Worm (Caenorhabditis elegans): ENCODE data around the gene F52H2.3.

The F52H2.3 gene

ce11 chrX:2541003-2541521 is at the start of gene F52H2.3:
TSS of gene F52H2.3 (minus strand) at chrX:2541053.
- 0 out of 2 replicates have a peak, but pooled peaks have one; percentile 46 for TF ChIP-seq nfyb-1 (GFP tag; IDR thresholded peaks at IDR 0.05)
- TF ChIP-seq nhr-80 (tag; optimal IDR thresholded peaks at IDR 0.05): peak; percentile 87
- TF ChIP-seq cebp-1 (GFP tag; IDR thresholded peaks at IDR 0.05): no peak
- peak; percentile 16 for TF ChIP-seq cebp-1 (tag; optimal IDR thresholded peaks at IDR 0.05)
- TF ChIP-seq atf-7 (tag; optimal IDR thresholded peaks at IDR 0.05): peak; percentile 17
- no peak for TF ChIP-seq chd-7 (tag; optimal IDR thresholded peaks at IDR 0.05)

ce11 chrX:2590023-2590422 is 49.2 kb upstream of the F52H2.3 start:
- no peak for TF ChIP-seq hlh-26 (GFP tag; conservative IDR thresholded peaks at IDR 0.05)
- no peak for TF ChIP-seq lin-35 (GFP tag; optimal IDR thresholded peaks at IDR 0.05)
- TF ChIP-seq ztf-28 (GFP tag; IDR thresholded peaks at IDR 0.05): no peak
- TF ChIP-seq ztf-18 (tag; optimal IDR thresholded peaks at IDR 0.05): no peak
- no peak for TF ChIP-seq F10E7.11 (tag; optimal IDR thresholded peaks at IDR 0.05)
- TF ChIP-seq ceh-100 (GFP tag; IDR thresholded peaks at IDR 0.05): no peak
- no peak for TF ChIP-seq F37B4.10 (GFP tag; IDR thresholded peaks at IDR 0.05)
- TF ChIP-seq unc-130 (GFP tag; optimal IDR thresholded peaks at IDR 0.05): no peak
- TF ChIP-seq pha-4 (tag; optimal IDR thresholded peaks at IDR 0.05): no peak

DNA sequence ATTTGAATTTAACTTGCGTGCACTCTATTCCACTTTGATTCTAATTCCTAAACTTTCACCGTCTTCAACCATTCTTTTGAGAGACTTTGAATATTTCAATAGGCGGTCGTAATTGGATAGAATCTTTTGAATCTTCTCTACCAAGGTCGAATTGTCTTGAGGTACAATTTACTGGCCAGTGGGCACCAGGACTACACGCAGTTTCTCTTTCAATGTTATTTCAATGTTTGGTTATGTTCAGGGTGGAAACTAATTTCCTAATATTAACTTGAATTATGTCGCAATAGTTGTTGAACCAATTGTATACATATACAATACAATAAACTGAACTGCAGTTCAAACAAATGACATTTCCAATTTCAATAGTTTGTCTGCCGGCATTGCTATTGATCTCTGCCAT is 47.2 kb upstream of the F52H2.3 start:
- TF ChIP-seq akir-1 (GFP tag; optimal IDR thresholded peaks at IDR 0.05): no peak
- TF ChIP-seq die-1 (tag; optimal IDR thresholded peaks at IDR 0.05): no peak
- no peak for TF ChIP-seq gei-17 (GFP tag; optimal IDR thresholded peaks at IDR 0.05)

- no peak for TF ChIP-seq F37B4.10 (GFP tag; IDR thresholded peaks at IDR 0.05)
Measured at ce11 chrX:2585655-2586054, 44.8 kb upstream of the F52H2.3 start, which contains the start of gene H01M10.2. TSS of gene H01M10.2 (minus strand) at chrX:2585755.

DNA sequence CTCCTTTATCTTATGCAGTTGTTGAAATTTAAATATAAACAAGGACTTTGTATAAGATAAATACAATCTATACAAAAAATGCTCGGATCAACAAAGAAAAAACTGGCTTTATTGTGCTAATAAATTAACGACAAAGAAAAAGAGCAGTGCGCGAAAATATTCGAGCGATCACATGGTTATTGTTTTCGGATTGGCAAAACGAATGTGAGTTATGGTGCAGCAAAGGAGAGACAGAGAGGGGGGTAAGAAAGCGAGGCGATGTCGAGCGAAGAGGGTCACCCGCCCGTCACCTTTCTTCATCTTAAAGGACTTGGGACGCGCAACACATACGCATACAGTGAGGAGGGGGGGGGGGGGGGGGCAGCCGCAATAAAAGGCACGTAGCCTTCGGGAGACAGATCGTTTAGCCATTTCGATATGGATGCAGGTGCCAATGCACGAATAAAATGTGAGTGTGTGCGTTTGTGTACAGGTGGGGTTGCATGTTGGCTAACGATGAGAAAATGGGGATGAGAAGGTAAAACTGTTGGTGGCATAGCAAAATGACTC is 42.4 kb upstream of the F52H2.3 start:
- no peak for TF ChIP-seq dox-1 (GFP tag; IDR thresholded peaks at IDR 0.05)
- TF ChIP-seq zfh-2 (GFP tag; conservative IDR thresholded peaks at IDR 0.05): no peak
- no peak for TF ChIP-seq lag-1 (GFP tag; IDR thresholded peaks at IDR 0.05)
- peak; percentile 18; the same call in 1 of the 2 replicates for TF ChIP-seq egrh-3 (GFP tag; IDR thresholded peaks at IDR 0.05)
- TF ChIP-seq ztf-25 (GFP tag; IDR thresholded peaks at IDR 0.05): 0 out of 2 replicates have a peak, but pooled peaks have one; percentile 26

DNA sequence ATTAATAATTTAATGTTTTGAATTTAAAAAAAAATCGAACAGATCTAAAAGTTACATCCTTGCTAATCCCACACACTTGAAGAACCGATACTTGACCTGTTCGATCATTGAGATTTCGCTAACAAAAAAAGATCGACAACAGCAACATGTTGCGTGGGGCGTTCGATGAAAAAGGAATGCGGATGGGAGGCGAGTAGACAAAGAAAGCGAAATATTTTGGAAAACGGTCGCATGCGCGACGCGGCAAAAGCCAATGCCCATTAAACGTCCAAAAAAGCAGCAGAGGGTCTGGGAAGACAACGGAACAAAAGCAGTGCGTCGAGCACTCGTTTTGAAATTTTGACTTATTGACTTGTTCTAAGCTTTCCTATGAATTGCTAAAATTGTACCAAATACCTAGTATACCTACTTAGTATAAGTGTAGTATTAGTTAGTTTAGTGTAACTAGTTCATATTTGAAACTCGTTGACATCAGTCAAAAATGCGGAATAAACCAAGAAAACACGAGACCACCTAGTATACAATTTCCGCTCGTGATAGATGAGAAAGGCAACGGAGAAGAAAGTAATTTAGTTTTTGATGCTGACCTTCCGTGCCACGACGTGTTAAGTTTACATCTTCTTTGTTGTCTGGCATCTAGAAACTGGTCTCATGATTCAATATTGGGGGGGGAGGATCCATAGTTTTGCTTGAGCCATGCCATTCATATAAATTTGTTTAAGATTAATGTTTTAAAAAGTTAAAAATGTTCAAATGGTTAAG is 41.2 kb upstream of the F52H2.3 start:
- no peak for TF ChIP-seq unc-62 (GFP tag; optimal IDR thresholded peaks at IDR 0.05)
- no peak for TF ChIP-seq F49E8.2 (tag; optimal IDR thresholded peaks at IDR 0.05; ENCODE audit: insufficient read depth)
- TF ChIP-seq ceh-58 (GFP tag; IDR thresholded peaks at IDR 0.05): no peak
- no peak for TF ChIP-seq dpl-1 (GFP tag; optimal IDR thresholded peaks at IDR 0.05)
- TF ChIP-seq aptf-2 (GFP tag; conservative IDR thresholded peaks at IDR 0.05): no peak
- no peak for TF ChIP-seq C06A6.2 (GFP tag; conservative IDR thresholded peaks at IDR 0.05)
- no peak for TF ChIP-seq rcor-1 (GFP tag; IDR thresholded peaks at IDR 0.05)
- TF ChIP-seq ztf-6 (GFP tag; IDR thresholded peaks at IDR 0.05): no peak
- no peak for TF ChIP-seq zim-3 (tag; optimal IDR thresholded peaks at IDR 0.05)
- no peak for TF ChIP-seq T26A5.8 (tag; optimal IDR thresholded peaks at IDR 0.05)
- TF ChIP-seq ztf-25 (GFP tag; IDR thresholded peaks at IDR 0.05): no peak
- TF ChIP-seq lsy-27 (tag; optimal IDR thresholded peaks at IDR 0.05; ENCODE audit: borderline replicate concordance, insufficient read depth): no peak
- no peak for TF ChIP-seq Y53G8AR.9 (GFP tag; conservative IDR thresholded peaks at IDR 0.05)
- TF ChIP-seq hsf-1 (GFP tag; IDR thresholded peaks at IDR 0.05): no peak
- TF ChIP-seq lsl-1 (GFP tag; optimal IDR thresholded peaks at IDR 0.05): no peak
- TF ChIP-seq tlf-1 (GFP tag; optimal IDR thresholded peaks at IDR 0.05): no peak
- TF ChIP-seq F57C9.4 (tag; optimal IDR thresholded peaks at IDR 0.05): no peak
